Fruit fly (Drosophila melanogaster) whole organism, embryonic: ENCODE measurements around the gene alpha-PheRS.

Source experiments
- ATbp ChIP-seq: fragments of 200-800 bp; sonication (Bioruptor generic); optimal IDR thresholded peaks from 2 replicates; lab custom pipeline; 2017; ENCODE audit warnings: missing biosample characterization, mild to moderate bottlenecking, missing genetic modification characterization, missing genetic modification reagents
- Blimp-1 ChIP-seq: fragments of 200-800 bp; sonication (Bioruptor generic); optimal IDR thresholded peaks from 3 replicates; lab custom pipeline; 2018; ENCODE audit warnings: missing biosample characterization, missing genetic modification characterization, mild to moderate bottlenecking, moderate library complexity, missing genetic modification reagents
- CG10267 ChIP-seq: fragments of 200-800 bp; sonication (Bioruptor generic); optimal IDR thresholded peaks from 2 replicates; lab custom pipeline; 2018; ENCODE audit warnings: missing biosample characterization, mild to moderate bottlenecking, missing genetic modification characterization, moderate library complexity
- CG10979 ChIP-seq: fragments of 200-800 bp; sonication (Bioruptor generic); optimal IDR thresholded peaks from 2 replicates; lab custom pipeline; 2018; ENCODE audit warnings: missing biosample characterization, mild to moderate bottlenecking, missing genetic modification characterization, moderate library complexity
- CG12391 ChIP-seq: fragments of 200-800 bp; sonication (Bioruptor generic); optimal IDR thresholded peaks from 3 replicates; lab custom pipeline; 2018; ENCODE audit warnings: missing biosample characterization, mild to moderate bottlenecking, missing genetic modification characterization, moderate library complexity
- CG15696 ChIP-seq: fragments of 200-800 bp; sonication (Bioruptor generic); optimal IDR thresholded peaks from 2 replicates; lab custom pipeline; 2019; ENCODE audit warnings: missing biosample characterization, mild to moderate bottlenecking, missing genetic modification characterization, moderate library complexity
- CG1603 ChIP-seq: fragments of 200-800 bp; sonication (Bioruptor generic); optimal IDR thresholded peaks from 2 replicates; lab custom pipeline; 2019; ENCODE audit warnings: missing biosample characterization, mild to moderate bottlenecking, missing genetic modification characterization, moderate library complexity
- CG16863 ChIP-seq: fragments of 200-800 bp; sonication (Bioruptor generic); optimal IDR thresholded peaks from 3 replicates; lab custom pipeline; 2016; ENCODE audit warnings: missing biosample characterization, missing genetic modification characterization
- CG17829 ChIP-seq: fragments of 200-800 bp; optimal IDR thresholded peaks from 2 replicates; lab custom pipeline; 2019; ENCODE audit warnings: missing biosample characterization, mild to moderate bottlenecking, missing genetic modification characterization, moderate library complexity
- CG18262 ChIP-seq: fragments of 200-800 bp; optimal IDR thresholded peaks from 3 replicates; lab custom pipeline; 2019; ENCODE audit warnings: missing biosample characterization, mild to moderate bottlenecking, missing genetic modification characterization, moderate library complexity
- CG2678 ChIP-seq: fragments of 200-800 bp; sonication (Bioruptor generic); optimal IDR thresholded peaks from 3 replicates; lab custom pipeline; 2019; ENCODE audit warnings: missing biosample characterization, mild to moderate bottlenecking, missing genetic modification characterization, moderate library complexity
- CG2712 ChIP-seq: fragments of 200-800 bp; optimal IDR thresholded peaks from 3 replicates; lab custom pipeline; 2019; ENCODE audit warnings: missing biosample characterization, mild to moderate bottlenecking, missing genetic modification characterization, moderate library complexity
- CG30403 ChIP-seq: fragments of 200-800 bp; sonication (Bioruptor generic); optimal IDR thresholded peaks from 3 replicates; lab custom pipeline; 2016; ENCODE audit warnings: missing biosample characterization, missing genetic modification characterization
- CG5245 ChIP-seq: fragments of 200-800 bp; sonication (Bioruptor generic); optimal IDR thresholded peaks from 3 replicates; lab custom pipeline; 2016; ENCODE audit warnings: missing biosample characterization, missing genetic modification characterization
- CG6254 ChIP-seq: fragments of 200-800 bp; sonication (Bioruptor generic); optimal IDR thresholded peaks from 3 replicates; lab custom pipeline; 2017; ENCODE audit warnings: mild to moderate bottlenecking, missing biosample characterization, missing genetic modification reagents, missing genetic modification characterization
- CG8089 ChIP-seq: fragments of 200-800 bp; sonication (Bioruptor generic); optimal IDR thresholded peaks from 3 replicates; lab custom pipeline; 2016; ENCODE audit warnings: missing biosample characterization, missing genetic modification characterization
- CG8388 ChIP-seq: fragments of 200-800 bp; sonication (Bioruptor generic); optimal IDR thresholded peaks from 2 replicates; lab custom pipeline; 2019; ENCODE audit warnings: missing biosample characterization, mild to moderate bottlenecking, missing genetic modification characterization, moderate library complexity
- CoRest ChIP-seq: fragments of 200-800 bp; sonication (Bioruptor generic); optimal IDR thresholded peaks from 3 replicates; lab custom pipeline; 2018; ENCODE audit warnings: missing biosample characterization, mild to moderate bottlenecking, missing genetic modification characterization, moderate library complexity
- D ChIP-seq, 2 experiments: fragments of 200-800 bp in 1 of 2; fragments of >200 bp in 1 of 2; sonication (Bioruptor generic) in 1 of 2; optimal IDR thresholded peaks; 2 replicates in 1 of 2; 3 replicates in 1 of 2; lab custom pipeline; 2017; ENCODE audit warnings: mild to moderate bottlenecking in 1 of 2, missing biosample characterization in 1 of 2, missing genetic modification characterization in 1 of 2, missing genetic modification reagents in 1 of 2
- D19A ChIP-seq: fragments of 200-800 bp; optimal IDR thresholded peaks from 3 replicates; lab custom pipeline; 2019; ENCODE audit warnings: missing biosample characterization, mild to moderate bottlenecking, missing genetic modification characterization, moderate library complexity
- Doc2 ChIP-seq: fragments of 200-800 bp; sonication (Bioruptor generic); IDR thresholded peaks from 2 replicates; pipeline ENCODE4 v1.3.6; 2022; ENCODE audit warnings: missing biosample characterization, missing genetic modification characterization
- Dref ChIP-seq: fragments of 200-800 bp; sonication (Bioruptor generic); IDR thresholded peaks from 2 replicates; pipeline ENCODE4 v1.3.6; 2022; ENCODE audit warnings: missing biosample characterization, missing genetic modification characterization
- Drgx ChIP-seq: fragments of 200-800 bp; sonication (Bioruptor generic); IDR thresholded peaks from 2 replicates; pipeline ENCODE4 v1.3.6; 2022; ENCODE audit warnings: missing biosample characterization, missing genetic modification characterization
- GATAe ChIP-seq: fragments of 200-800 bp; sonication (Bioruptor generic); conservative IDR thresholded peaks from 2 replicates; pipeline ENCODE4 v1.3.6; 2022; ENCODE audit warnings: missing biosample characterization, missing genetic modification characterization
- Med ChIP-seq: fragments of 200-800 bp; sonication (Bioruptor generic); peaks from one replicate; lab custom pipeline; 2016; ENCODE audit warnings: missing biosample characterization, missing genetic modification characterization, mild to moderate bottlenecking, inconsistent platforms, moderate library complexity
- Oaz ChIP-seq: fragments of 200-800 bp; sonication (Bioruptor generic); IDR thresholded peaks from 2 replicates; pipeline ENCODE4 v1.3.6; 2022; ENCODE audit warnings: missing biosample characterization, missing genetic modification characterization
- Ptx1 ChIP-seq: fragments of 200-800 bp; sonication (Bioruptor generic); IDR thresholded peaks from 2 replicates; pipeline ENCODE4 v1.3.6; 2022; ENCODE audit warnings: missing biosample characterization, missing genetic modification characterization
- Sox102F ChIP-seq: fragments of 200-800 bp; sonication (Bioruptor generic); optimal IDR thresholded peaks from 2 replicates; lab custom pipeline; 2018; ENCODE audit warnings: missing biosample characterization, mild to moderate bottlenecking, missing genetic modification characterization, moderate library complexity
- Sry-β ChIP-seq: fragments of 200-800 bp; sonication (Bioruptor generic); optimal IDR thresholded peaks from 2 replicates; lab custom pipeline; 2018; ENCODE audit warnings: missing biosample characterization, mild to moderate bottlenecking, missing genetic modification characterization, moderate library complexity
- Ssrp ChIP-seq: fragments of 200-800 bp; sonication (Bioruptor generic); optimal IDR thresholded peaks from 2 replicates; lab custom pipeline; 2018; ENCODE audit warnings: missing biosample characterization, mild to moderate bottlenecking, missing genetic modification characterization, moderate library complexity
- ato ChIP-seq: fragments of 200-800 bp; sonication (Bioruptor generic); IDR thresholded peaks from 2 replicates; pipeline ENCODE4 v1.3.6; 2022; ENCODE audit warnings: missing biosample characterization, missing genetic modification characterization; ENCODE audit not compliant: partially characterized antibody
- az2 ChIP-seq: fragments of 200-800 bp; sonication (Bioruptor generic); optimal IDR thresholded peaks from 3 replicates; lab custom pipeline; 2016; ENCODE audit warnings: missing biosample characterization, missing genetic modification characterization
- bsh ChIP-seq, 2 experiments: fragments of 200-800 bp; sonication (Bioruptor generic); optimal IDR thresholded peaks; 2 replicates each; lab custom pipeline; 2017 to 2018; ENCODE audit warnings: mild to moderate bottlenecking in 2 of 2, missing biosample characterization in 2 of 2, missing genetic modification characterization in 2 of 2, moderate library complexity in 1 of 2
- cad ChIP-seq: fragments of >200 bp; optimal IDR thresholded peaks from 2 replicates; lab custom pipeline; 2017; ENCODE audit warnings: missing biosample characterization, missing genetic modification characterization
- chif ChIP-seq, 2 experiments: fragments of 200-800 bp; sonication (Bioruptor generic); optimal IDR thresholded peaks; 3 replicates each; lab custom pipeline; 2016; ENCODE audit warnings: missing biosample characterization in 2 of 2, missing genetic modification characterization in 2 of 2
- dm ChIP-seq: fragments of 200-800 bp; sonication (Bioruptor generic); optimal IDR thresholded peaks from 3 replicates; lab custom pipeline; 2016; ENCODE audit warnings: missing biosample characterization, missing genetic modification characterization
- dmrt11E ChIP-seq: fragments of 200-800 bp; sonication (Bioruptor generic); optimal IDR thresholded peaks from 3 replicates; lab custom pipeline; 2018; ENCODE audit warnings: missing biosample characterization, mild to moderate bottlenecking, missing genetic modification characterization, moderate library complexity
- dmrt99B ChIP-seq: fragments of 200-800 bp; sonication (Bioruptor generic); optimal IDR thresholded peaks from 2 replicates; lab custom pipeline; 2018; ENCODE audit warnings: missing biosample characterization, mild to moderate bottlenecking, missing genetic modification characterization, moderate library complexity
- fd96Cb ChIP-seq: fragments of 200-800 bp; sonication (Bioruptor generic); optimal IDR thresholded peaks from 2 replicates; lab custom pipeline; 2018; ENCODE audit warnings: missing biosample characterization, mild to moderate bottlenecking, missing genetic modification characterization, moderate library complexity
- gem ChIP-seq: fragments of 200-800 bp; sonication (Bioruptor generic); optimal IDR thresholded peaks from 2 replicates; lab custom pipeline; 2019; ENCODE audit warnings: missing biosample characterization, mild to moderate bottlenecking, missing genetic modification characterization, moderate library complexity
- gsb-n ChIP-seq: fragments of 200-800 bp; sonication (Bioruptor generic); optimal IDR thresholded peaks from 3 replicates; lab custom pipeline; 2018; ENCODE audit warnings: missing biosample characterization, mild to moderate bottlenecking, missing genetic modification characterization
- lola ChIP-seq, 3 experiments: fragments of >200 bp in 2 of 3; fragments of 200-800 bp in 1 of 3; sonication (Bioruptor generic) in 1 of 3; optimal IDR thresholded peaks; 2 replicates each; lab custom pipeline; 2017 to 2019; ENCODE audit warnings: missing biosample characterization in 3 of 3, missing genetic modification characterization in 3 of 3, mild to moderate bottlenecking in 1 of 3, moderate library complexity in 1 of 3
- nmo ChIP-seq: fragments of 200-800 bp; sonication (Bioruptor generic); optimal IDR thresholded peaks from 2 replicates; lab custom pipeline; 2018; ENCODE audit warnings: missing biosample characterization, mild to moderate bottlenecking, missing genetic modification characterization, moderate library complexity
- phol ChIP-seq: fragments of 200-800 bp; sonication (Bioruptor generic); optimal IDR thresholded peaks from 3 replicates; lab custom pipeline; 2018; ENCODE audit warnings: missing biosample characterization, mild to moderate bottlenecking, missing genetic modification characterization, moderate library complexity
- schlank ChIP-seq: fragments of 200-800 bp; sonication (Bioruptor generic); optimal IDR thresholded peaks from 2 replicates; lab custom pipeline; 2018; ENCODE audit warnings: missing biosample characterization, mild to moderate bottlenecking, missing genetic modification characterization
- sim ChIP-seq: fragments of 200-800 bp; sonication (Bioruptor generic); IDR thresholded peaks from 2 replicates; pipeline ENCODE4 v1.3.6; 2022; ENCODE audit warnings: missing biosample characterization, missing genetic modification characterization
- sr ChIP-seq: fragments of 200-800 bp; sonication (Bioruptor generic); IDR thresholded peaks from 3 replicates; pipeline ENCODE4 v1.3.6; 2022; ENCODE audit warnings: missing biosample characterization, missing genetic modification characterization
- zf30C ChIP-seq: fragments of 200-800 bp; sonication (Bioruptor generic); optimal IDR thresholded peaks from 3 replicates; lab custom pipeline; 2018; ENCODE audit warnings: missing biosample characterization, mild to moderate bottlenecking, missing genetic modification characterization
- zfh1 ChIP-seq: fragments of 200-800 bp; sonication (Bioruptor generic); IDR thresholded peaks from 3 replicates; pipeline ENCODE4 v1.3.6; 2022; ENCODE audit warnings: missing biosample characterization, missing genetic modification characterization

The alpha-PheRS gene

dm6 chrX:8122834-8123233, 22.6 kb downstream of the alpha-PheRS start (continued):
- TF ChIP-seq zfh1 (GFP tag; lab: Robert Waterston, UW): 0 out of 3 replicates have a peak, but pooled peaks have one; percentile 4
- no peak for TF ChIP-seq Doc2 (GFP tag; lab: Robert Waterston, UW)
- TF ChIP-seq CG5245 (GFP tag; lab: Kevin White, UChicago): no peak
- no peak for TF ChIP-seq dm (GFP tag; lab: Kevin White, UChicago)
- TF ChIP-seq CG30403 (GFP tag; lab: Kevin White, UChicago): peak; percentile 15
- TF ChIP-seq gem (tag; lab: Kevin White, UChicago): peak; percentile 35
- TF ChIP-seq dmrt11E (tag; lab: Kevin White, UChicago): peak; percentile 31
- peak; percentile 70 for TF ChIP-seq Drgx (GFP tag; lab: Robert Waterston, UW)
- TF ChIP-seq Ptx1 (GFP tag; lab: Robert Waterston, UW): no peak
- TF ChIP-seq sr (GFP tag; lab: Robert Waterston, UW): no peak
- TF ChIP-seq phol (tag; lab: Kevin White, UChicago): peak; percentile 53
- TF ChIP-seq D (optimal IDR thresholded peaks at IDR 0.05; lab: Kevin White, UChicago): no peak
- peak; percentile 28 for TF ChIP-seq D (GFP tag; optimal IDR thresholded peaks at IDR 0.05; lab: Kevin White, UChicago)
- peak; percentile 21 for TF ChIP-seq CG2678
- TF ChIP-seq schlank (tag; lab: Kevin White, UChicago): no peak
- TF ChIP-seq az2 (GFP tag; lab: Kevin White, UChicago): peak; percentile 2
- peak; percentile 21 for TF ChIP-seq CG10267
- peak; percentile 26 for TF ChIP-seq dmrt99B (tag; lab: Kevin White, UChicago)
- peak; percentile 29 for TF ChIP-seq Med (GFP tag; lab: Kevin White, UChicago)
- no peak for TF ChIP-seq Dref
- TF ChIP-seq ato (GFP tag; lab: Robert Waterston, UW): no peak
- TF ChIP-seq Ssrp: peak; percentile 32
- peak; percentile 83 for TF ChIP-seq Blimp-1
- peak; percentile 20 for TF ChIP-seq fd96Cb (tag; lab: Kevin White, UChicago)
- no peak for TF ChIP-seq cad (GFP tag; lab: Kevin White, UChicago)
- peak; percentile 5 for TF ChIP-seq CG16863 (GFP tag; lab: Kevin White, UChicago)
- TF ChIP-seq CG2712: peak; percentile 43
- no peak for TF ChIP-seq Oaz
- TF ChIP-seq CG8089 (GFP tag; lab: Kevin White, UChicago): no peak
- peak in 1 of 2 experiments; percentile 51 for TF ChIP-seq bsh (GFP tag; optimal IDR thresholded peaks at IDR 0.05; lab: Kevin White, UChicago)
- peak; percentile 11 for TF ChIP-seq ATbp (GFP tag; lab: Kevin White, UChicago)
- peak; percentile 38 for TF ChIP-seq CG1603
- TF ChIP-seq nmo: peak; percentile 60
- peak; percentile 32 for TF ChIP-seq zf30C (GFP tag; lab: Kevin White, UChicago)
- TF ChIP-seq CG18262 (tag; lab: Kevin White, UChicago): peak; percentile 56
- TF ChIP-seq sim (GFP tag; lab: Robert Waterston, UW): no peak
- peak; percentile 21 for TF ChIP-seq D19A (tag; lab: Kevin White, UChicago)
- no peak for TF ChIP-seq gsb-n
- peak; percentile 16 for TF ChIP-seq Sox102F
- peak; percentile 0 for TF ChIP-seq CG12391 (tag; lab: Kevin White, UChicago)
- no peak for TF ChIP-seq Sry-β
- peak in 1 of 2 experiments; percentile 5 for TF ChIP-seq chif (GFP tag; optimal IDR thresholded peaks at IDR 0.05; lab: Kevin White, UChicago)
- peak in 1 of 3 experiments; percentile 57 for TF ChIP-seq lola (GFP tag; optimal IDR thresholded peaks at IDR 0.05; lab: Kevin White, UChicago)
- peak; percentile 54 for TF ChIP-seq CG10979 (tag; lab: Kevin White, UChicago)
- TF ChIP-seq CG17829: peak; percentile 34
- peak; percentile 21 for TF ChIP-seq CG8388 (GFP tag; lab: Kevin White, UChicago)
- no peak for TF ChIP-seq GATAe
- TF ChIP-seq CG15696 (tag; lab: Kevin White, UChicago): peak; percentile 11
- TF ChIP-seq CoRest (tag; lab: Kevin White, UChicago): peak; percentile 6
- peak; percentile 22 for TF ChIP-seq CG6254 (GFP tag; lab: Kevin White, UChicago)
